Fruit fly (Drosophila melanogaster): ENCODE measurements around the gene Jon65Aiv.

The Jon65Aiv gene

dm6 chr3L:6052021-6052420 is 13.1 kb downstream of the Jon65Aiv start, which contains the start of gene Jon65Aii:
TSS of gene Jon65Aii (plus strand) at chr3L:6052321.
- no peak for TF ChIP-seq Nf-YA (GFP tag; IDR thresholded peaks at IDR 0.05)
- no peak for TF ChIP-seq CG16815 (GFP tag; optimal IDR thresholded peaks at IDR 0.05)
- no peak for TF ChIP-seq ssp (GFP tag; IDR thresholded peaks at IDR 0.05)
- TF ChIP-seq sqz (GFP tag; optimal IDR thresholded peaks at IDR 0.05) = no peak
- TF ChIP-seq CG16813 (GFP tag; IDR thresholded peaks at IDR 0.05; ENCODE audit: partially characterized antibody) = no peak
- TF ChIP-seq Spps (tag; optimal IDR thresholded peaks at IDR 0.05) = no peak
- TF ChIP-seq stc (GFP tag; IDR thresholded peaks at IDR 0.05) = no peak
- TF ChIP-seq ERR (GFP tag; optimal IDR thresholded peaks at IDR 0.05) = no peak
- no peak for TF ChIP-seq YL-1 (GFP tag; optimal IDR thresholded peaks at IDR 0.05)

- TF ChIP-seq dimm (GFP tag; IDR thresholded peaks at IDR 0.05) = no peak
- no peak for TF ChIP-seq esg (GFP tag; conservative IDR thresholded peaks at IDR 0.05)
- no peak for TF ChIP-seq sr (GFP tag; IDR thresholded peaks at IDR 0.05)
Observed at dm6 chr3L:6054343-6054742, 15.4 kb downstream of the Jon65Aiv start, which contains the start of gene Jon65Ai. TSS of gene Jon65Ai (minus strand) at chr3L:6054443.

- TF ChIP-seq jumu (GFP tag; optimal IDR thresholded peaks at IDR 0.05) = peak; percentile 30
- TF ChIP-seq CG15479 (GFP tag; optimal IDR thresholded peaks at IDR 0.05) = no peak
- TF ChIP-seq peb (GFP tag; IDR thresholded peaks at IDR 0.05) = no peak
- TF ChIP-seq CG9932 (GFP tag; IDR thresholded peaks at IDR 0.05) = peak; percentile 37; the same call in 1 of the 2 replicates
- TF ChIP-seq sqz (GFP tag; optimal IDR thresholded peaks at IDR 0.05) = no peak
- TF ChIP-seq CG9797 (GFP tag; optimal IDR thresholded peaks at IDR 0.05) = peak; percentile 43
- TF ChIP-seq CG2129 (GFP tag; IDR thresholded peaks at IDR 0.05; ENCODE audit: partially characterized antibody) = peak; percentile 84
- TF ChIP-seq sug (tag; optimal IDR thresholded peaks at IDR 0.05) = peak; percentile 45
- TF ChIP-seq zen (tag; optimal IDR thresholded peaks at IDR 0.05) = peak; percentile 37
- peak in 1 of 2 experiments; percentile 17 for TF ChIP-seq dpn (GFP tag; optimal IDR thresholded peaks at IDR 0.05)
- peak; percentile 94 for TF ChIP-seq CG2116 (GFP tag; optimal IDR thresholded peaks at IDR 0.05)
- no peak for TF ChIP-seq CG4404 (GFP tag; IDR thresholded peaks at IDR 0.05)
- TF ChIP-seq CG8478 (optimal IDR thresholded peaks at IDR 0.05) = peak; percentile 96
- peak; percentile 8 for TF ChIP-seq bcd (GFP tag; optimal IDR thresholded peaks at IDR 0.05)
- TF ChIP-seq CG14710 (tag; optimal IDR thresholded peaks at IDR 0.05) = peak; percentile 99
- TF ChIP-seq CG10979 (tag; optimal IDR thresholded peaks at IDR 0.05) = peak; percentile 12
- TF ChIP-seq CG42726 (GFP tag; IDR thresholded peaks at IDR 0.05; ENCODE audit: partially characterized antibody) = peak; percentile 74; the same call in 1 of the 2 replicates
- peak; percentile 58 for TF ChIP-seq stwl (tag; optimal IDR thresholded peaks at IDR 0.05)
- TF ChIP-seq CG33213 (GFP tag; optimal IDR thresholded peaks at IDR 0.05) = peak; percentile 64
- peak; percentile 24 for TF ChIP-seq CG12391 (tag; optimal IDR thresholded peaks at IDR 0.05)
- peak; percentile 97 for TF ChIP-seq knrl (GFP tag; IDR thresholded peaks at IDR 0.05; ENCODE audit: partially characterized antibody)
- peak; percentile 6 for TF ChIP-seq CG30403 (GFP tag; optimal IDR thresholded peaks at IDR 0.05)
- TF ChIP-seq CG11504 (tag; optimal IDR thresholded peaks at IDR 0.05) = peak; percentile 43
- peak; percentile 86 for TF ChIP-seq unc-4 (GFP tag; IDR thresholded peaks at IDR 0.05; ENCODE audit: partially characterized antibody)
- TF ChIP-seq Dref (GFP tag; IDR thresholded peaks at IDR 0.05) = peak; percentile 84
- TF ChIP-seq Jarid2 (GFP tag; optimal IDR thresholded peaks at IDR 0.05) = peak; percentile 15
- peak; percentile 66 for TF ChIP-seq CoRest (tag; optimal IDR thresholded peaks at IDR 0.05)
- TF ChIP-seq Dad (GFP tag; optimal IDR thresholded peaks at IDR 0.05) = peak; percentile 15
- TF ChIP-seq pzg (GFP tag; optimal IDR thresholded peaks at IDR 0.05) = peak; percentile 76
- TF ChIP-seq aop (GFP tag; IDR thresholded peaks at IDR 0.05) = no peak
- peak; percentile 11 for TF ChIP-seq Bdp1 (GFP tag; optimal IDR thresholded peaks at IDR 0.05)
- peak; percentile 98 for TF ChIP-seq Sry-δ (GFP tag; optimal IDR thresholded peaks at IDR 0.05)
- TF ChIP-seq Doc3 (GFP tag; IDR thresholded peaks at IDR 0.05; ENCODE audit: partially characterized antibody) = peak; percentile 89
- TF ChIP-seq Dll (GFP tag; IDR thresholded peaks at IDR 0.05; ENCODE audit: partially characterized antibody) = peak; percentile 95
- peak; percentile 3 for TF ChIP-seq zfh2 (GFP tag; optimal IDR thresholded peaks at IDR 0.05)
- TF ChIP-seq CG8290 (GFP tag; optimal IDR thresholded peaks at IDR 0.05) = peak; percentile 36
- no peak for TF ChIP-seq CG8290 (tag; optimal IDR thresholded peaks at IDR 0.05)
Observed at dm6 chr3L:6054803-6055202, 15.8 kb downstream of the Jon65Aiv start, which contains the start of gene tant. TSS of gene tant (plus strand) at chr3L:6055136.
